Fruit fly (Drosophila melanogaster) whole organism, prepupa: ENCODE results near the gene ND-30.

Source experiments
- CG10669 ChIP-seq: fragments of 200-800 bp; sonication (Bioruptor generic); optimal IDR thresholded peaks from 3 replicates; lab custom pipeline; 2018; ENCODE audit warnings: missing biosample characterization, mild to moderate bottlenecking, missing genetic modification characterization, moderate library complexity
- CG11294 ChIP-seq: fragments of 200-800 bp; sonication (Bioruptor generic); IDR thresholded peaks from 2 replicates; pipeline ENCODE4 v1.3.6; 2022; ENCODE audit warnings: missing biosample characterization, missing genetic modification characterization
- CG11762 ChIP-seq: fragments of 200-800 bp; sonication (Bioruptor generic); optimal IDR thresholded peaks from 3 replicates; lab custom pipeline; 2016; ENCODE audit warnings: missing biosample characterization, missing genetic modification characterization; ENCODE audit not compliant: insufficient read depth
- CG11902 ChIP-seq: fragments of 200-800 bp; sonication (Bioruptor generic); optimal IDR thresholded peaks from 3 replicates; lab custom pipeline; 2016; ENCODE audit warnings: missing biosample characterization, missing genetic modification characterization
- CG15336 ChIP-seq: fragments of 200-800 bp; sonication (Bioruptor generic); IDR thresholded peaks from 2 replicates; pipeline ENCODE4 v1.3.6; 2022; ENCODE audit warnings: missing biosample characterization, missing genetic modification characterization
- CG1621 ChIP-seq: fragments of 200-800 bp; sonication (Bioruptor generic); optimal IDR thresholded peaks from 3 replicates; lab custom pipeline; 2018; ENCODE audit warnings: missing biosample characterization, mild to moderate bottlenecking, missing genetic modification characterization
- CG16779 ChIP-seq: fragments of 200-800 bp; sonication (Bioruptor generic); optimal IDR thresholded peaks from 3 replicates; lab custom pipeline; 2017; ENCODE audit warnings: missing biosample characterization, mild to moderate bottlenecking, missing genetic modification characterization
- CG3032 ChIP-seq: fragments of 200-800 bp; optimal IDR thresholded peaks from 2 replicates; lab custom pipeline; 2019; ENCODE audit warnings: missing biosample characterization, mild to moderate bottlenecking, missing genetic modification characterization, moderate library complexity
- CG31627 ChIP-seq: fragments of 200-800 bp; sonication (Bioruptor generic); optimal IDR thresholded peaks from 3 replicates; lab custom pipeline; 2016; ENCODE audit warnings: missing biosample characterization, missing genetic modification characterization
- CG32006 ChIP-seq: fragments of 200-800 bp; sonication (Bioruptor generic); optimal IDR thresholded peaks from 3 replicates; lab custom pipeline; 2017; ENCODE audit warnings: missing biosample characterization, mild to moderate bottlenecking, missing genetic modification characterization
- CG34406 ChIP-seq: fragments of 200-800 bp; sonication (Bioruptor generic); optimal IDR thresholded peaks from 3 replicates; lab custom pipeline; 2016; ENCODE audit warnings: missing biosample characterization, missing genetic modification characterization
- CG3919 ChIP-seq: fragments of 200-800 bp; sonication (Bioruptor generic); optimal IDR thresholded peaks from 3 replicates; lab custom pipeline; 2016; ENCODE audit warnings: missing biosample characterization, missing genetic modification characterization
- CG4318 ChIP-seq: fragments of 200-800 bp; sonication (Bioruptor generic); optimal IDR thresholded peaks from 3 replicates; lab custom pipeline; 2017; ENCODE audit warnings: missing biosample characterization, mild to moderate bottlenecking, missing genetic modification characterization
- CG6163 ChIP-seq: fragments of 200-800 bp; sonication (Bioruptor generic); IDR thresholded peaks from 3 replicates; pipeline ENCODE4 v1.3.6; 2022; ENCODE audit warnings: missing biosample characterization, missing genetic modification characterization
- CG6276 ChIP-seq: fragments of 200-800 bp; sonication (Bioruptor generic); optimal IDR thresholded peaks from 2 replicates; lab custom pipeline; 2017; ENCODE audit warnings: missing biosample characterization, mild to moderate bottlenecking, missing genetic modification characterization
- CG6792 ChIP-seq: fragments of 200-800 bp; sonication (Bioruptor generic); optimal IDR thresholded peaks from 3 replicates; lab custom pipeline; 2016; ENCODE audit warnings: missing biosample characterization, missing genetic modification characterization
- CG6808 ChIP-seq: fragments of 200-800 bp; sonication (Bioruptor generic); optimal IDR thresholded peaks from 3 replicates; lab custom pipeline; 2017; ENCODE audit warnings: missing biosample characterization, missing genetic modification characterization, mild to moderate bottlenecking, moderate library complexity, missing genetic modification reagents
- CG6854 ChIP-seq: fragments of 200-800 bp; sonication (Bioruptor generic); optimal IDR thresholded peaks from 2 replicates; lab custom pipeline; 2017; ENCODE audit warnings: missing biosample characterization, mild to moderate bottlenecking, missing genetic modification characterization
- CG8119 ChIP-seq: fragments of 200-800 bp; sonication (Bioruptor generic); IDR thresholded peaks from 3 replicates; pipeline ENCODE4 v1.3.6; 2022; ENCODE audit warnings: missing biosample characterization, missing genetic modification characterization
- CG8632 ChIP-seq: fragments of 200-800 bp; sonication (Bioruptor generic); optimal IDR thresholded peaks from 3 replicates; lab custom pipeline; 2016; ENCODE audit warnings: missing biosample characterization, missing genetic modification characterization
- CG9139 ChIP-seq: fragments of 200-800 bp; sonication (Bioruptor generic); optimal IDR thresholded peaks from 3 replicates; lab custom pipeline; 2017; ENCODE audit warnings: missing biosample characterization, mild to moderate bottlenecking, missing genetic modification characterization
- Eip78C ChIP-seq: fragments of 200-800 bp; sonication (Bioruptor generic); peaks from one replicate; lab custom pipeline; 2016; ENCODE audit warnings: missing biosample characterization, missing genetic modification characterization
- Eip93F ChIP-seq: fragments of 200-800 bp; sonication (Bioruptor generic); optimal IDR thresholded peaks from 2 replicates; lab custom pipeline; 2016; ENCODE audit warnings: missing biosample characterization, mild to moderate bottlenecking, missing genetic modification characterization
- Ets21C ChIP-seq: fragments of 200-800 bp; sonication (Bioruptor generic); optimal IDR thresholded peaks from 3 replicates; lab custom pipeline; 2016; ENCODE audit warnings: missing biosample characterization, missing genetic modification characterization
- Ets96B ChIP-seq: fragments of 200-800 bp; optimal IDR thresholded peaks from 2 replicates; lab custom pipeline; 2019; ENCODE audit warnings: missing biosample characterization, mild to moderate bottlenecking, missing genetic modification characterization, moderate library complexity
- Gug ChIP-seq: fragments of 200-800 bp; sonication (Bioruptor generic); IDR thresholded peaks from 2 replicates; pipeline ENCODE4 v1.3.6; 2022; ENCODE audit warnings: missing biosample characterization, missing genetic modification characterization
- Hr38 ChIP-seq: sonication (Bioruptor generic); optimal IDR thresholded peaks from 2 replicates; lab custom pipeline; 2016; ENCODE audit warnings: missing biosample characterization, missing genetic modification characterization
- Hr39 ChIP-seq: fragments of 200-800 bp; sonication (Bioruptor generic); optimal IDR thresholded peaks from 2 replicates; lab custom pipeline; 2016; ENCODE audit warnings: missing biosample characterization, missing genetic modification characterization
- Hr4 ChIP-seq: fragments of 200-800 bp; sonication (Bioruptor generic); optimal IDR thresholded peaks from 3 replicates; lab custom pipeline; 2016; ENCODE audit warnings: missing biosample characterization, missing genetic modification characterization
- Lpt ChIP-seq: fragments of 200-800 bp; sonication (Bioruptor generic); optimal IDR thresholded peaks from 3 replicates; lab custom pipeline; 2016; ENCODE audit warnings: missing biosample characterization, missing genetic modification characterization
- Met ChIP-seq: fragments of 200-800 bp; sonication (Bioruptor generic); optimal IDR thresholded peaks from 3 replicates; lab custom pipeline; 2016; ENCODE audit warnings: missing biosample characterization, missing genetic modification characterization
- OdsH ChIP-seq: fragments of 200-800 bp; sonication (Bioruptor generic); optimal IDR thresholded peaks from 3 replicates; lab custom pipeline; 2016; ENCODE audit warnings: missing biosample characterization, missing genetic modification characterization
- Smox ChIP-seq: fragments of 200-800 bp; sonication (Bioruptor generic); optimal IDR thresholded peaks from 3 replicates; lab custom pipeline; 2016; ENCODE audit warnings: missing biosample characterization, missing genetic modification characterization
- Sox102F ChIP-seq: fragments of 200-800 bp; sonication (Bioruptor generic); optimal IDR thresholded peaks from 2 replicates; lab custom pipeline; 2016; ENCODE audit warnings: missing biosample characterization, mild to moderate bottlenecking, missing genetic modification characterization
- Sox14 ChIP-seq: fragments of 200-800 bp; sonication (Bioruptor generic); optimal IDR thresholded peaks from 3 replicates; lab custom pipeline; 2016; ENCODE audit warnings: missing biosample characterization, missing genetic modification characterization
- Sox15 ChIP-seq: fragments of 200-800 bp; sonication (Bioruptor generic); optimal IDR thresholded peaks from 3 replicates; lab custom pipeline; 2016; ENCODE audit warnings: missing biosample characterization, missing genetic modification characterization
- achi ChIP-seq: fragments of 200-800 bp; sonication (Bioruptor generic); optimal IDR thresholded peaks from 3 replicates; lab custom pipeline; 2016; ENCODE audit warnings: missing biosample characterization, missing genetic modification characterization
- acj6 ChIP-seq: fragments of 200-800 bp; sonication (Bioruptor generic); optimal IDR thresholded peaks from 3 replicates; lab custom pipeline; 2016; ENCODE audit warnings: missing biosample characterization, missing genetic modification characterization
- cyc ChIP-seq: fragments of 200-800 bp; sonication (Bioruptor generic); optimal IDR thresholded peaks from 3 replicates; lab custom pipeline; 2016; ENCODE audit warnings: missing biosample characterization, missing genetic modification characterization
- dac ChIP-seq: fragments of 200-800 bp; sonication (Bioruptor generic); optimal IDR thresholded peaks from 2 replicates; lab custom pipeline; 2017; ENCODE audit warnings: missing biosample characterization, mild to moderate bottlenecking, missing genetic modification characterization
- eg ChIP-seq: fragments of 200-800 bp; sonication (Bioruptor generic); IDR thresholded peaks from 3 replicates; pipeline ENCODE4 v1.3.6; 2022; ENCODE audit warnings: missing biosample characterization, missing genetic modification characterization
- esn ChIP-seq: fragments of 200-800 bp; sonication (Bioruptor generic); optimal IDR thresholded peaks from 2 replicates; lab custom pipeline; 2016; ENCODE audit warnings: missing biosample characterization, mild to moderate bottlenecking, missing genetic modification characterization, moderate library complexity
- fd59A ChIP-seq: fragments of 200-800 bp; sonication (Bioruptor generic); optimal IDR thresholded peaks from 2 replicates; lab custom pipeline; 2017; ENCODE audit warnings: missing biosample characterization, mild to moderate bottlenecking, missing genetic modification characterization, missing genetic modification reagents
- fd85E ChIP-seq: fragments of 200-800 bp; sonication (Bioruptor generic); optimal IDR thresholded peaks from 3 replicates; lab custom pipeline; 2016; ENCODE audit warnings: missing biosample characterization, missing genetic modification characterization
- fkh ChIP-seq: fragments of 200-800 bp; sonication (Bioruptor generic); optimal IDR thresholded peaks from 3 replicates; lab custom pipeline; 2017; ENCODE audit warnings: missing biosample characterization, mild to moderate bottlenecking, missing genetic modification characterization, moderate library complexity
- lz ChIP-seq: fragments of 200-800 bp; sonication (Bioruptor generic); optimal IDR thresholded peaks from 3 replicates; lab custom pipeline; 2016; ENCODE audit warnings: missing biosample characterization, missing genetic modification characterization
- net ChIP-seq: fragments of 200-800 bp; sonication (Bioruptor generic); optimal IDR thresholded peaks from 3 replicates; lab custom pipeline; 2016; ENCODE audit warnings: missing biosample characterization, missing genetic modification characterization
- pdm3 ChIP-seq: fragments of 200-800 bp; sonication (Bioruptor generic); optimal IDR thresholded peaks from 3 replicates; lab custom pipeline; 2016; ENCODE audit warnings: missing biosample characterization, missing genetic modification characterization
- salr ChIP-seq, 2 experiments: fragments of 200-800 bp; sonication (Bioruptor generic); optimal IDR thresholded peaks; 3 replicates each; lab custom pipeline; 2016 to 2018; ENCODE audit warnings: missing biosample characterization in 2 of 2, missing genetic modification characterization in 2 of 2, mild to moderate bottlenecking in 1 of 2
- spab ChIP-seq: fragments of 200-800 bp; sonication (Bioruptor generic); optimal IDR thresholded peaks from 2 replicates; lab custom pipeline; 2017; ENCODE audit warnings: missing biosample characterization, mild to moderate bottlenecking, missing genetic modification characterization, missing genetic modification reagents
- ss ChIP-seq, 2 experiments: fragments of 200-800 bp; sonication (Bioruptor generic); optimal IDR thresholded peaks; 2 replicates in 1 of 2; 3 replicates in 1 of 2; lab custom pipeline; 2017 to 2018; ENCODE audit warnings: mild to moderate bottlenecking in 2 of 2, missing biosample characterization in 2 of 2, missing genetic modification characterization in 2 of 2, moderate library complexity in 1 of 2
- svp ChIP-seq: fragments of 200-800 bp; sonication (Bioruptor generic); peaks from one replicate; lab custom pipeline; 2016; ENCODE audit warnings: missing biosample characterization, missing genetic modification characterization
- topi ChIP-seq: fragments of 200-800 bp; sonication (Bioruptor generic); optimal IDR thresholded peaks from 3 replicates; lab custom pipeline; 2016; ENCODE audit warnings: missing biosample characterization, missing genetic modification characterization

ND-30 gene

DNA sequence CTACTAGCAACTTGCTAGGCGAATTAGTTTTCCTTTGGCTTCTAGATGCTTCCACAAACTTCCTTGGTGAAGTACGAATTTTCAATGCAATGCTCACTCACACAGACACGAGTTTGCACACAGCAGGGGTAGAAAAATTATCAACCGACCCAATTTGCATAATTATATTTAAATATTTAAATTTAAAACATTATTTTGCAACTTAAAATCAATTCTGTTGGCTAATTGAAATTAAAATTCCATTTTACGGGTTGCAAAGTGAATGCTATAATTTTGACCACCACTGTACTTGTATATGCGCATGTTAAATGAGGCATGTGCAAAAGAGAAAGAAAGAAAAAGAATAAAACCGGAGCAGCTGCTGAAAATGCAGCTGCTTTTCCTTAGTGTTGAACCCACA lies 34.7 kb upstream of the ND-30 start:
- TF ChIP-seq CG3032 (tag; lab: Kevin White, UChicago) = peak; percentile 91
- peak; percentile 15 for TF ChIP-seq fkh (GFP tag; lab: Kevin White, UChicago)
- peak; percentile 80 for TF ChIP-seq fd59A (GFP tag; lab: Kevin White, UChicago)
- peak; percentile 93 for TF ChIP-seq Eip93F
- TF ChIP-seq Hr38 (GFP tag; lab: Kevin White, UChicago) = no peak
- peak; percentile 88 for TF ChIP-seq Sox15 (GFP tag; lab: Kevin White, UChicago)
- peak; percentile 94 for TF ChIP-seq CG11294 (GFP tag; lab: Robert Waterston, UW)
- peak; percentile 99 for TF ChIP-seq CG15336 (GFP tag; lab: Robert Waterston, UW)
- TF ChIP-seq Ets21C = peak; percentile 82
- peak; percentile 97 for TF ChIP-seq pdm3
- peak; percentile 94 for TF ChIP-seq Sox14 (GFP tag; lab: Kevin White, UChicago)
- peak; percentile 97 for TF ChIP-seq Met (GFP tag; lab: Kevin White, UChicago)
- peak; percentile 98 for TF ChIP-seq net (GFP tag; lab: Kevin White, UChicago)
- TF ChIP-seq CG11762 = peak; percentile 97
- peak; percentile 98 for TF ChIP-seq Eip78C
- peak; percentile 95 for TF ChIP-seq CG6792
- peak; percentile 89 to 97 for TF ChIP-seq salr (GFP tag; optimal IDR thresholded peaks at IDR 0.05; lab: Kevin White, UChicago)
- TF ChIP-seq esn (GFP tag; lab: Kevin White, UChicago) = peak; percentile 98
- peak; percentile 74 for TF ChIP-seq CG6854 (GFP tag; lab: Kevin White, UChicago)
- TF ChIP-seq CG6163 (GFP tag; lab: Robert Waterston, UW) = peak; percentile 99
- peak; percentile 85 for TF ChIP-seq CG9139 (GFP tag; lab: Kevin White, UChicago)
- peak; percentile 96 for TF ChIP-seq topi (GFP tag; lab: Kevin White, UChicago)
- peak; percentile 69 to 83 for TF ChIP-seq ss (GFP tag; optimal IDR thresholded peaks at IDR 0.05; lab: Kevin White, UChicago)
- TF ChIP-seq dac (GFP tag; lab: Kevin White, UChicago) = peak; percentile 95
- peak; percentile 95 for TF ChIP-seq Ets96B (tag; lab: Kevin White, UChicago)
- TF ChIP-seq CG10669 = peak; percentile 96
- TF ChIP-seq CG4318 = peak; percentile 94
- peak; percentile 93 for TF ChIP-seq CG11902 (GFP tag; lab: Kevin White, UChicago)
- peak; percentile 92 for TF ChIP-seq lz
- TF ChIP-seq CG1621 (tag; lab: Kevin White, UChicago) = peak; percentile 92
- TF ChIP-seq eg (GFP tag; lab: Robert Waterston, UW) = peak; percentile 99
- TF ChIP-seq Lpt (GFP tag; lab: Kevin White, UChicago) = peak; percentile 96
- TF ChIP-seq spab (GFP tag; lab: Kevin White, UChicago) = peak; percentile 86
- peak; percentile 98 for TF ChIP-seq Gug (GFP tag; lab: Robert Waterston, UW)
- peak; percentile 97 for TF ChIP-seq acj6 (GFP tag; lab: Kevin White, UChicago)
- peak; percentile 97 for TF ChIP-seq CG8632 (GFP tag; lab: Kevin White, UChicago)
- peak; percentile 98 for TF ChIP-seq CG6276 (GFP tag; lab: Kevin White, UChicago)
- TF ChIP-seq CG16779 (tag; lab: Kevin White, UChicago) = peak; percentile 93
- peak; percentile 93 for TF ChIP-seq fd85E (GFP tag; lab: Kevin White, UChicago)
- TF ChIP-seq Sox102F (GFP tag; lab: Kevin White, UChicago) = peak; percentile 97
- TF ChIP-seq CG32006 (GFP tag; lab: Kevin White, UChicago) = peak; percentile 99
- peak; percentile 97 for TF ChIP-seq svp (GFP tag; lab: Kevin White, UChicago)
- TF ChIP-seq Hr4 (GFP tag; lab: Kevin White, UChicago) = peak; percentile 96
- TF ChIP-seq CG34406 (GFP tag; lab: Kevin White, UChicago) = peak; percentile 98
- TF ChIP-seq cyc (GFP tag; lab: Kevin White, UChicago) = peak; percentile 95
- TF ChIP-seq CG3919 = peak; percentile 98
- TF ChIP-seq OdsH = peak; percentile 98
- peak; percentile 98 for TF ChIP-seq CG8119 (GFP tag; lab: Robert Waterston, UW)
- peak; percentile 98 for TF ChIP-seq achi (GFP tag; lab: Kevin White, UChicago)
- TF ChIP-seq Hr39 (GFP tag; lab: Kevin White, UChicago) = peak; percentile 92
- TF ChIP-seq CG6808 (GFP tag; lab: Kevin White, UChicago) = peak; percentile 73
- peak; percentile 90 for TF ChIP-seq CG31627
- TF ChIP-seq Smox = peak; percentile 93
